Fruit fly (Drosophila melanogaster) whole organism, pupa: ENCODE results near the gene pbl.

Source experiments
- CG10348 ChIP-seq: fragments of 200-800 bp; sonication (Bioruptor generic); IDR thresholded peaks from 2 replicates; pipeline ENCODE4 v1.3.6; 2022; ENCODE audit warnings: missing biosample characterization, missing genetic modification characterization
- CG12605 ChIP-seq: fragments of 200-800 bp; sonication (Bioruptor generic); IDR thresholded peaks from 2 replicates; pipeline ENCODE4 v1.3.6; 2022; ENCODE audit warnings: missing biosample characterization, missing genetic modification characterization
- CG13204 ChIP-seq: fragments of 200-800 bp; sonication (Bioruptor generic); optimal IDR thresholded peaks from 2 replicates; lab custom pipeline; 2018; ENCODE audit warnings: missing biosample characterization, mild to moderate bottlenecking, missing genetic modification characterization, moderate library complexity
- CG14655 ChIP-seq: fragments of 200-800 bp; sonication (Bioruptor generic); optimal IDR thresholded peaks from 3 replicates; lab custom pipeline; 2017; ENCODE audit warnings: mild to moderate bottlenecking, missing biosample characterization, missing genetic modification reagents, missing genetic modification characterization
- CG15710 ChIP-seq: fragments of 200-800 bp; sonication (Bioruptor generic); optimal IDR thresholded peaks from 2 replicates; lab custom pipeline; 2018; ENCODE audit warnings: missing biosample characterization, mild to moderate bottlenecking, missing genetic modification characterization, moderate library complexity
- CG17806 ChIP-seq: fragments of 200-800 bp; sonication (Bioruptor generic); optimal IDR thresholded peaks from 2 replicates; lab custom pipeline; 2018; ENCODE audit warnings: missing biosample characterization, mild to moderate bottlenecking, missing genetic modification characterization, moderate library complexity
- CG32121 ChIP-seq: fragments of 200-800 bp; sonication (Bioruptor generic); IDR thresholded peaks from 2 replicates; pipeline ENCODE4 v1.3.6; 2022; ENCODE audit warnings: missing biosample characterization, missing genetic modification characterization
- CG34367 ChIP-seq: fragments of 200-800 bp; sonication (Bioruptor generic); optimal IDR thresholded peaks from 2 replicates; lab custom pipeline; 2018; ENCODE audit warnings: missing biosample characterization, mild to moderate bottlenecking, missing genetic modification characterization
- CG4496 ChIP-seq: fragments of 200-800 bp; sonication (Bioruptor generic); IDR thresholded peaks from 3 replicates; pipeline ENCODE4 v1.3.6; 2022; ENCODE audit warnings: missing biosample characterization, missing genetic modification characterization
- CG8159 ChIP-seq: fragments of 200-800 bp; sonication (Bioruptor generic); optimal IDR thresholded peaks from 3 replicates; lab custom pipeline; 2018; ENCODE audit warnings: missing biosample characterization, mild to moderate bottlenecking, missing genetic modification characterization, moderate library complexity
- CG8301 ChIP-seq: fragments of 200-800 bp; sonication (Bioruptor generic); optimal IDR thresholded peaks from 2 replicates; lab custom pipeline; 2018; ENCODE audit warnings: missing biosample characterization, mild to moderate bottlenecking, missing genetic modification characterization
- CG9948 ChIP-seq: fragments of 200-800 bp; sonication (Bioruptor generic); optimal IDR thresholded peaks from 2 replicates; lab custom pipeline; 2018; ENCODE audit warnings: missing biosample characterization, mild to moderate bottlenecking, missing genetic modification characterization, moderate library complexity
- D1 ChIP-seq: fragments of 200-800 bp; sonication (Bioruptor generic); optimal IDR thresholded peaks from 2 replicates; lab custom pipeline; 2018; ENCODE audit warnings: missing biosample characterization, mild to moderate bottlenecking, missing genetic modification characterization, moderate library complexity
- EcR ChIP-seq: fragments of 200-800 bp; sonication (Bioruptor generic); optimal IDR thresholded peaks from 3 replicates; lab custom pipeline; 2019; ENCODE audit warnings: missing biosample characterization, missing genetic modification characterization, mild to moderate bottlenecking, moderate library complexity, missing genetic modification reagents
- Ets98B ChIP-seq: fragments of 200-800 bp; sonication (Bioruptor generic); IDR thresholded peaks from 2 replicates; pipeline ENCODE4 v1.3.6; 2022; ENCODE audit warnings: missing biosample characterization, missing genetic modification characterization
- Pif1A ChIP-seq: fragments of 200-800 bp; sonication (Bioruptor generic); optimal IDR thresholded peaks from 3 replicates; lab custom pipeline; 2016; ENCODE audit warnings: missing biosample characterization, missing genetic modification characterization
- Pif1B ChIP-seq: fragments of 200-800 bp; sonication (Bioruptor generic); optimal IDR thresholded peaks from 3 replicates; lab custom pipeline; 2016; ENCODE audit warnings: missing biosample characterization, missing genetic modification characterization
- Snoo ChIP-seq: fragments of 200-800 bp; sonication (Bioruptor generic); optimal IDR thresholded peaks from 3 replicates; lab custom pipeline; 2017; ENCODE audit warnings: missing biosample characterization, mild to moderate bottlenecking, missing genetic modification characterization, inconsistent platforms
- fd96Ca ChIP-seq: fragments of 200-800 bp; sonication (Bioruptor generic); IDR thresholded peaks from 3 replicates; pipeline ENCODE4 v1.3.6; 2022; ENCODE audit warnings: missing biosample characterization, missing genetic modification characterization
- gl ChIP-seq: fragments of 200-800 bp; sonication (Bioruptor generic); optimal IDR thresholded peaks from 2 replicates; lab custom pipeline; 2018; ENCODE audit warnings: missing biosample characterization, mild to moderate bottlenecking, missing genetic modification characterization
- rn ChIP-seq: fragments of 200-800 bp; sonication (Bioruptor generic); IDR thresholded peaks from 2 replicates; pipeline ENCODE4 v1.3.6; 2022; ENCODE audit warnings: missing biosample characterization, missing genetic modification characterization

Gene pbl

dm6 chr3L:7858325-7859114 lies 53.2 kb downstream of the pbl start:
- TF ChIP-seq fd96Ca (GFP tag; lab: Robert Waterston, UW), result no peak
- TF ChIP-seq Pif1A, result no peak
- no peak for TF ChIP-seq CG4496 (GFP tag; lab: Robert Waterston, UW)

dm6 chr3L:7856626-7856937 lies 55.2 kb downstream of the pbl start:
- TF ChIP-seq Pif1A, result no peak
- TF ChIP-seq CG8301 (tag; lab: Kevin White, UChicago), result no peak
- TF ChIP-seq rn, result no peak
- TF ChIP-seq D1, result no peak
- no peak for TF ChIP-seq EcR (GFP tag; lab: Kevin White, UChicago)

dm6 chr3L:7855778-7856625 lies 55.8 kb downstream of the pbl start:
- TF ChIP-seq CG8301 (tag; lab: Kevin White, UChicago) (peak; percentile 46), D1 (no peak), CG8159 (peak; percentile 68), gl (no peak), CG32121 (GFP tag; lab: Robert Waterston, UW) (peak; percentile 69), Pif1B (GFP tag; lab: Kevin White, UChicago) (no peak), CG17806 (tag; lab: Kevin White, UChicago) (peak; percentile 38), CG10348 (peak; percentile 10; the same call in 1 of the 2 replicates), rn (0 out of 2 replicates have a peak, but pooled peaks have one; percentile 24), Snoo (tag; lab: Kevin White, UChicago) (peak; percentile 49), CG34367 (tag; lab: Kevin White, UChicago) (peak; percentile 4), CG13204 (GFP tag; lab: Kevin White, UChicago) (no peak), Pif1A (peak; percentile 4), fd96Ca (GFP tag; lab: Robert Waterston, UW) (peak; percentile 60; the same call in 2 of the 3 replicates), CG4496 (GFP tag; lab: Robert Waterston, UW) (peak; percentile 40; the same call in 2 of the 3 replicates), CG12605 (GFP tag; lab: Robert Waterston, UW) (0 out of 2 replicates have a peak, but pooled peaks have one; percentile 79), CG9948 (tag; lab: Kevin White, UChicago) (peak; percentile 57), EcR (GFP tag; lab: Kevin White, UChicago) (no peak), CG15710 (tag; lab: Kevin White, UChicago) (no peak), Ets98B (GFP tag; lab: Robert Waterston, UW) (peak; percentile 55), CG14655 (GFP tag; lab: Kevin White, UChicago) (peak; percentile 72)

- TF ChIP-seq CG9948 (tag; lab: Kevin White, UChicago) (no peak), Pif1A (no peak), fd96Ca (GFP tag; lab: Robert Waterston, UW) (peak; percentile 54; the same call in 2 of the 3 replicates), Ets98B (GFP tag; lab: Robert Waterston, UW) (peak; percentile 33; the same call in 1 of the 2 replicates), CG4496 (GFP tag; lab: Robert Waterston, UW) (peak; percentile 49; the same call in 1 of the 3 replicates), D1 (no peak)
These were observed 56.3 kb downstream of the pbl start for dm6 chr3L:7855455-7855774.

dm6 chr3L:7854752-7855454 lies 56.9 kb downstream of the pbl start:
- TF ChIP-seq Ets98B (GFP tag; lab: Robert Waterston, UW), result peak; percentile 17; the same call in 1 of the 2 replicates
- TF ChIP-seq CG32121 (GFP tag; lab: Robert Waterston, UW), result peak; percentile 32; the same call in 1 of the 2 replicates
- TF ChIP-seq CG12605 (GFP tag; lab: Robert Waterston, UW), result peak; percentile 57
- TF ChIP-seq EcR (GFP tag; lab: Kevin White, UChicago), result peak; percentile 12
- TF ChIP-seq Snoo (tag; lab: Kevin White, UChicago), result peak; percentile 33
- peak; percentile 57 for TF ChIP-seq D1
- peak; percentile 51 for TF ChIP-seq gl
- TF ChIP-seq CG4496 (GFP tag; lab: Robert Waterston, UW), result peak; percentile 49; the same call in 1 of the 3 replicates
- TF ChIP-seq Pif1B (GFP tag; lab: Kevin White, UChicago), result peak; percentile 23
- TF ChIP-seq CG15710 (tag; lab: Kevin White, UChicago), result no peak
- TF ChIP-seq CG17806 (tag; lab: Kevin White, UChicago), result no peak
- no peak for TF ChIP-seq CG10348
- no peak for TF ChIP-seq fd96Ca (GFP tag; lab: Robert Waterston, UW)
- TF ChIP-seq rn, result no peak
- TF ChIP-seq Pif1A, result peak; percentile 6
- no peak for TF ChIP-seq CG34367 (tag; lab: Kevin White, UChicago)
- TF ChIP-seq CG8159, result peak; percentile 11
- peak; percentile 45 for TF ChIP-seq CG14655 (GFP tag; lab: Kevin White, UChicago)
- TF ChIP-seq CG13204 (GFP tag; lab: Kevin White, UChicago), result peak; percentile 15
- TF ChIP-seq CG9948 (tag; lab: Kevin White, UChicago), result peak; percentile 4
- TF ChIP-seq CG8301 (tag; lab: Kevin White, UChicago), result peak; percentile 47
